Worm (Caenorhabditis elegans) whole organism, L4 larva: Measurements from ENCODE around the gene fcd-2.

ENCODE experiments used
- F26F4.8 ChIP-seq: fragments of 200-800 bp; sonication (Bioruptor generic); conservative IDR thresholded peaks from 2 replicates; pipeline ENCODE4 v1.3.6; 2022; ENCODE audit warnings: missing genetic modification characterization, missing compliant biosample characterization
- R02D3.7 ChIP-seq: fragments of 150-350 bp; sonication (generic microtip); optimal IDR thresholded peaks from 3 replicates; lab custom pipeline; 2014; ENCODE audit warnings: missing biosample characterization, missing genetic modification characterization
- Y5F2A.4 ChIP-seq: fragments of 200-800 bp; sonication (Bioruptor generic); optimal IDR thresholded peaks from 2 replicates; lab custom pipeline; 2018; ENCODE audit warnings: mild to moderate bottlenecking, missing genetic modification characterization, missing compliant biosample characterization
- ZK337.2 ChIP-seq: fragments of 200-800 bp; sonication (Bioruptor generic); IDR thresholded peaks from 2 replicates; pipeline ENCODE4 v1.3.6; 2022; ENCODE audit warnings: missing genetic modification reagents, missing genetic modification characterization, missing compliant biosample characterization
- aha-1 ChIP-seq: fragments of 150-350 bp; peaks from one replicate; lab custom pipeline; 2014; ENCODE audit warnings: missing biosample characterization, missing genetic modification characterization
- aly-2 ChIP-seq: sonication (generic microtip); optimal IDR thresholded peaks from 2 replicates; lab custom pipeline; 2018; ENCODE audit warnings: missing biosample characterization, missing genetic modification characterization
- ama-1 ChIP-seq: fragments of 150-350 bp; optimal IDR thresholded peaks from 2 replicates; lab custom pipeline; 2014; ENCODE audit warnings: inconsistent platforms, mixed read lengths
- arid-1 ChIP-seq: fragments of 200-800 bp; sonication (Bioruptor generic); conservative IDR thresholded peaks from 2 replicates; pipeline ENCODE4 v1.3.6; 2022; ENCODE audit warnings: missing genetic modification reagents, missing genetic modification characterization, missing compliant biosample characterization
- ceh-20 ChIP-seq: fragments of 200-800 bp; sonication (Bioruptor generic); IDR thresholded peaks from 2 replicates; pipeline ENCODE4 v1.3.6; 2022; ENCODE audit warnings: missing genetic modification reagents, missing genetic modification characterization, missing compliant biosample characterization
- ceh-28 ChIP-seq: fragments of 150-350 bp; optimal IDR thresholded peaks from 2 replicates; lab custom pipeline; 2014; ENCODE audit warnings: missing biosample characterization, missing genetic modification reagents, missing genetic modification characterization
- ceh-62 ChIP-seq: sonication (generic microtip); optimal IDR thresholded peaks from 2 replicates; lab custom pipeline; 2017; ENCODE audit warnings: missing biosample characterization, missing genetic modification characterization
- ces-1 ChIP-seq: fragments of 150-350 bp; sonication (generic microtip); optimal IDR thresholded peaks from 4 replicates; lab custom pipeline; 2014; ENCODE audit warnings: missing biosample characterization, missing genetic modification reagents, missing genetic modification characterization
- cey-2 ChIP-seq: sonication (generic microtip); optimal IDR thresholded peaks from 3 replicates; lab custom pipeline; 2017; ENCODE audit warnings: missing genetic modification characterization, mild to moderate bottlenecking, missing compliant biosample characterization, antibody characterized with exemption, borderline replicate concordance; ENCODE audit not compliant: insufficient read depth
- ctbp-1 ChIP-seq: fragments of 200-800 bp; sonication (Bioruptor generic); IDR thresholded peaks from 2 replicates; pipeline ENCODE4 v1.3.6; 2022; ENCODE audit warnings: missing genetic modification reagents, missing genetic modification characterization, missing compliant biosample characterization
- daf-12 ChIP-seq: fragments of 150-350 bp; optimal IDR thresholded peaks from 2 replicates; lab custom pipeline; 2014; ENCODE audit warnings: missing biosample characterization, missing genetic modification reagents, missing genetic modification characterization
- daf-19 ChIP-seq: fragments of 200-800 bp; sonication (Bioruptor generic); conservative IDR thresholded peaks from 2 replicates; pipeline ENCODE4 v1.3.6; 2022; ENCODE audit warnings: missing genetic modification characterization, missing compliant biosample characterization
- dmd-6 ChIP-seq: fragments of 200-800 bp; sonication (Bioruptor generic); IDR thresholded peaks from 2 replicates; pipeline ENCODE4 v1.3.6; 2022; ENCODE audit warnings: missing genetic modification reagents, missing genetic modification characterization, missing compliant biosample characterization
- dmd-8 ChIP-seq: fragments of 200-800 bp; sonication (Bioruptor generic); IDR thresholded peaks from 2 replicates; pipeline ENCODE4 v1.3.6; 2022; ENCODE audit warnings: missing genetic modification characterization, missing compliant biosample characterization
- fos-1 ChIP-seq: fragments of 150-350 bp; optimal IDR thresholded peaks from 2 replicates; lab custom pipeline; 2014; ENCODE audit warnings: missing biosample characterization, missing genetic modification characterization
- hif-1 ChIP-seq, 2 experiments: sonication (generic microtip); optimal IDR thresholded peaks; 2 replicates each; lab custom pipeline; 2016 to 2017; ENCODE audit warnings: missing compliant biosample characterization in 2 of 2, missing genetic modification characterization in 2 of 2, missing genetic modification reagents in 2 of 2, missing genotype in 2 of 2, mild to moderate bottlenecking in 1 of 2
- lim-7 ChIP-seq: fragments of 200-800 bp; sonication (Bioruptor generic); IDR thresholded peaks from 2 replicates; pipeline ENCODE4 v1.3.6; 2022; ENCODE audit warnings: missing genetic modification characterization, missing compliant biosample characterization
- lin-39 ChIP-seq: fragments of 150-350 bp; optimal IDR thresholded peaks from 2 replicates; lab custom pipeline; 2014; ENCODE audit warnings: missing biosample characterization, missing genetic modification reagents, missing genetic modification characterization
- lir-3 ChIP-seq: sonication (generic microtip); optimal IDR thresholded peaks from 2 replicates; lab custom pipeline; 2016; ENCODE audit warnings: mild to moderate bottlenecking, missing genetic modification characterization, missing compliant biosample characterization
- nhr-102 ChIP-seq: sonication (generic microtip); optimal IDR thresholded peaks from 2 replicates; lab custom pipeline; 2016; ENCODE audit warnings: mild to moderate bottlenecking, missing genetic modification characterization, moderate library complexity, missing compliant biosample characterization
- nhr-237 ChIP-seq: sonication (generic microtip); optimal IDR thresholded peaks from 2 replicates; lab custom pipeline; 2017; ENCODE audit warnings: missing biosample characterization, missing genetic modification characterization
- nhr-48 ChIP-seq: sonication (generic microtip); optimal IDR thresholded peaks from 2 replicates; lab custom pipeline; 2016; ENCODE audit warnings: mild to moderate bottlenecking, missing genetic modification characterization, missing compliant biosample characterization
- nhr-6 ChIP-seq: fragments of 150-350 bp; optimal IDR thresholded peaks from 2 replicates; lab custom pipeline; 2014; ENCODE audit warnings: missing biosample characterization, missing genetic modification characterization
- nhr-77 ChIP-seq: fragments of 150-350 bp; optimal IDR thresholded peaks from 2 replicates; lab custom pipeline; 2014; ENCODE audit warnings: missing biosample characterization, missing genetic modification characterization
- pqm-1 ChIP-seq: sonication (generic microtip); optimal IDR thresholded peaks from 2 replicates; lab custom pipeline; 2017; ENCODE audit warnings: missing biosample characterization, missing genetic modification characterization
- snpc-4 ChIP-seq: fragments of 150-350 bp; optimal IDR thresholded peaks from 2 replicates; lab custom pipeline; 2014; ENCODE audit warnings: missing biosample characterization, missing genetic modification characterization
- spr-1 ChIP-seq: sonication (generic microtip); optimal IDR thresholded peaks from 2 replicates; lab custom pipeline; 2016; ENCODE audit warnings: mild to moderate bottlenecking, missing genetic modification characterization, missing compliant biosample characterization
- spr-3 ChIP-seq: fragments of 200-800 bp; sonication (Bioruptor generic); optimal IDR thresholded peaks from 2 replicates; lab custom pipeline; 2018; ENCODE audit warnings: mild to moderate bottlenecking, missing genetic modification characterization, missing compliant biosample characterization
- zfp-2 ChIP-seq: sonication (generic microtip); optimal IDR thresholded peaks from 2 replicates; lab custom pipeline; 2016; ENCODE audit warnings: mild to moderate bottlenecking, missing genetic modification characterization, missing compliant biosample characterization
- zip-11 ChIP-seq: fragments of 200-800 bp; sonication (Bioruptor generic); IDR thresholded peaks from 2 replicates; pipeline ENCODE4 v1.3.6; 2022; ENCODE audit warnings: missing genetic modification characterization, missing compliant biosample characterization

The fcd-2 gene

DNA sequence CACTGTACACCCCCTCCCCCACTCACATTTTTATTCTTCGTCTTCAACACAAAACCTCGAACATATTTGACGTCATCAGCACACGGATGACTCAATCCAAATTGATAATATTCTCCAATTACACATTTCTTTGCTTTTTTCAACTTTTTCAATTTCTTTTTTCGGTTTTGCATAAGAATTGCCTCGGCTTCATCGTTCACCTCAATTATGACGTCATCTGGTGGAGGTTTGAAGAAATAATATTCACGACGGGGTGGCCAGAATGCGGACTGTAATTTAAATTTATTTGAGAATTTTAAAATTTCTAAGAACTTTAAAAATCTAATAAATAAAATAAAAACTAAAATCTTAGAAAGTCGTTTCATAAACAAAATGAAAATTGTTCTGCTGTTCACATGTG lies 38.3 kb downstream of the fcd-2 start:
- no peak for TF ChIP-seq pqm-1 (tag; lab: Kevin White, UChicago)
- no peak for TF ChIP-seq lin-39 (tag; lab: Kevin White, UChicago)
- no peak for TF ChIP-seq spr-1
- peak; percentile 5 for TF ChIP-seq aha-1
- TF ChIP-seq hif-1 (tag; optimal IDR thresholded peaks at IDR 0.05; lab: Kevin White, UChicago) = no peak

- TF ChIP-seq zip-11 (no peak), spr-3 (GFP tag; lab: Kevin White, UChicago) (no peak), ZK337.2 (GFP tag; lab: Robert Waterston, UW) (no peak), arid-1 (GFP tag; lab: Robert Waterston, UW) (no peak), ceh-62 (tag; lab: Kevin White, UChicago) (no peak), nhr-102 (tag; lab: Kevin White, UChicago) (no peak), snpc-4 (tag; lab: Kevin White, UChicago) (no peak), dmd-6 (GFP tag; lab: Robert Waterston, UW) (no peak), F26F4.8 (GFP tag; lab: Robert Waterston, UW) (no peak), zfp-2 (no peak), hif-1 (tag; optimal IDR thresholded peaks at IDR 0.05; lab: Kevin White, UChicago) (no peak), Y5F2A.4 (GFP tag; lab: Kevin White, UChicago) (no peak), nhr-48 (no peak)
Observed at ce11 chrIV:15065653-15066052, 40.1 kb downstream of the fcd-2 start, which contains the start of gene Y41E3.18. TSS of gene Y41E3.18 (minus strand) at chrIV:15065753.

- TF ChIP-seq fos-1 (tag; lab: Kevin White, UChicago) (no peak), dmd-8 (GFP tag; lab: Robert Waterston, UW) (no peak), lir-3 (no peak), spr-3 (GFP tag; lab: Kevin White, UChicago) (no peak), ama-1 (lab: Kevin White, UChicago) (no peak), ceh-20 (no peak), cey-2 (tag; lab: Kevin White, UChicago) (no peak), zip-11 (no peak), ctbp-1 (GFP tag; lab: Robert Waterston, UW) (no peak), daf-12 (tag; lab: Kevin White, UChicago) (no peak), aly-2 (tag; lab: Kevin White, UChicago) (no peak), lim-7 (no peak), R02D3.7 (tag; lab: Kevin White, UChicago) (no peak), nhr-237 (tag; lab: Kevin White, UChicago) (no peak), nhr-6 (tag; lab: Kevin White, UChicago) (no peak), arid-1 (GFP tag; lab: Robert Waterston, UW) (no peak), ceh-28 (tag; lab: Kevin White, UChicago) (no peak), hif-1 (tag; optimal IDR thresholded peaks at IDR 0.05; lab: Kevin White, UChicago) (no peak), daf-19 (GFP tag; lab: Robert Waterston, UW) (no peak), nhr-77 (tag; lab: Kevin White, UChicago) (no peak)
Observed at ce11 chrIV:15068818-15069217, 43.3 kb downstream of the fcd-2 start, which contains the start of gene srt-48. TSS of gene srt-48 (minus strand) at chrIV:15068918.

DNA sequence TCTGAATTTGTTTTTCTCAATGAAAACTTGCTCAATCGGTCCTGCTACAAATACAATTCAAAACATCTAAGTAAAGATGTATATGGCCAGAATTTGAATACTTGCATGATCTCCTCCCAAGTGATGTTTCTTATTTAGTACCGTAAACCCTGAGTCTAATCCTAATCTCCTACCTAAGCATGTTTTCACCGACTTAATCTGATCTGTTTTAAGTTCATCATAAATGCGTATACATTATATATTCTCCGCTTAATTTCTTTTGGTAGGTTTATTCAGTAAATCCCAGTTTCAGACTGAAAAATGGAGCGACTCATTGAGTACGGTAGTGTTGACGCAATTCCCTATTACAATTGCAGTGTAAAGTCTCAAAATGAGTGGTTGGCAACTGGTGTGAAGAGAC lies 48.9 kb downstream of the fcd-2 start, which contains the start of gene srt-50:
Gene srt-50, plus strand, starts transcription at position 301 of the 400 bp plus-strand sequence.
- TF ChIP-seq ces-1 (GFP tag; lab: Kevin White, UChicago) = no peak
- TF ChIP-seq arid-1 (GFP tag; lab: Robert Waterston, UW) = no peak
- TF ChIP-seq snpc-4 (tag; lab: Kevin White, UChicago) = no peak
- no peak for TF ChIP-seq ama-1 (lab: Kevin White, UChicago)
- TF ChIP-seq ZK337.2 (GFP tag; lab: Robert Waterston, UW) = no peak
- no peak for TF ChIP-seq Y5F2A.4 (GFP tag; lab: Kevin White, UChicago)
